Fruit fly (Drosophila melanogaster) whole organism, pupa: ENCODE measurements around the gene Zip71B.

Experiments used
- CG13204 ChIP-seq: fragments of 200-800 bp; sonication (Bioruptor generic); optimal IDR thresholded peaks from 2 replicates; lab custom pipeline; 2018; ENCODE audit warnings: missing biosample characterization, mild to moderate bottlenecking, missing genetic modification characterization, moderate library complexity
- CG14655 ChIP-seq: fragments of 200-800 bp; sonication (Bioruptor generic); optimal IDR thresholded peaks from 3 replicates; lab custom pipeline; 2017; ENCODE audit warnings: mild to moderate bottlenecking, missing biosample characterization, missing genetic modification reagents, missing genetic modification characterization
- CG15710 ChIP-seq: fragments of 200-800 bp; sonication (Bioruptor generic); optimal IDR thresholded peaks from 2 replicates; lab custom pipeline; 2018; ENCODE audit warnings: missing biosample characterization, mild to moderate bottlenecking, missing genetic modification characterization, moderate library complexity
- CG17806 ChIP-seq: fragments of 200-800 bp; sonication (Bioruptor generic); optimal IDR thresholded peaks from 2 replicates; lab custom pipeline; 2018; ENCODE audit warnings: missing biosample characterization, mild to moderate bottlenecking, missing genetic modification characterization, moderate library complexity
- CG8159 ChIP-seq: fragments of 200-800 bp; sonication (Bioruptor generic); optimal IDR thresholded peaks from 3 replicates; lab custom pipeline; 2018; ENCODE audit warnings: missing biosample characterization, mild to moderate bottlenecking, missing genetic modification characterization, moderate library complexity
- CG9948 ChIP-seq: fragments of 200-800 bp; sonication (Bioruptor generic); optimal IDR thresholded peaks from 2 replicates; lab custom pipeline; 2018; ENCODE audit warnings: missing biosample characterization, mild to moderate bottlenecking, missing genetic modification characterization, moderate library complexity
- D1 ChIP-seq: fragments of 200-800 bp; sonication (Bioruptor generic); optimal IDR thresholded peaks from 2 replicates; lab custom pipeline; 2018; ENCODE audit warnings: missing biosample characterization, mild to moderate bottlenecking, missing genetic modification characterization, moderate library complexity
- Ets98B ChIP-seq: fragments of 200-800 bp; sonication (Bioruptor generic); IDR thresholded peaks from 2 replicates; pipeline ENCODE4 v1.3.6; 2022; ENCODE audit warnings: missing biosample characterization, missing genetic modification characterization
- Pif1A ChIP-seq: fragments of 200-800 bp; sonication (Bioruptor generic); optimal IDR thresholded peaks from 3 replicates; lab custom pipeline; 2016; ENCODE audit warnings: missing biosample characterization, missing genetic modification characterization
- Snoo ChIP-seq: fragments of 200-800 bp; sonication (Bioruptor generic); optimal IDR thresholded peaks from 3 replicates; lab custom pipeline; 2017; ENCODE audit warnings: missing biosample characterization, mild to moderate bottlenecking, missing genetic modification characterization, inconsistent platforms
- rn ChIP-seq: fragments of 200-800 bp; sonication (Bioruptor generic); IDR thresholded peaks from 2 replicates; pipeline ENCODE4 v1.3.6; 2022; ENCODE audit warnings: missing biosample characterization, missing genetic modification characterization

- TF ChIP-seq rn (no peak), CG9948 (tag; lab: Kevin White, UChicago) (no peak), CG15710 (tag; lab: Kevin White, UChicago) (no peak), Ets98B (GFP tag; lab: Robert Waterston, UW) (no peak), CG14655 (no peak), Snoo (tag; lab: Kevin White, UChicago) (no peak), CG8159 (tag; lab: Kevin White, UChicago) (no peak), Pif1A (no peak), CG13204 (GFP tag; lab: Kevin White, UChicago) (no peak), D1 (tag; lab: Kevin White, UChicago) (no peak), CG17806 (no peak)
These were observed 22.9 kb upstream of the Zip71B start, which contains the start of gene Tom for dm6 chr3L:14969171-14969570.
